Worm (Caenorhabditis elegans): Measurements from ENCODE around the gene msp-79.

msp-79 gene

DNA sequence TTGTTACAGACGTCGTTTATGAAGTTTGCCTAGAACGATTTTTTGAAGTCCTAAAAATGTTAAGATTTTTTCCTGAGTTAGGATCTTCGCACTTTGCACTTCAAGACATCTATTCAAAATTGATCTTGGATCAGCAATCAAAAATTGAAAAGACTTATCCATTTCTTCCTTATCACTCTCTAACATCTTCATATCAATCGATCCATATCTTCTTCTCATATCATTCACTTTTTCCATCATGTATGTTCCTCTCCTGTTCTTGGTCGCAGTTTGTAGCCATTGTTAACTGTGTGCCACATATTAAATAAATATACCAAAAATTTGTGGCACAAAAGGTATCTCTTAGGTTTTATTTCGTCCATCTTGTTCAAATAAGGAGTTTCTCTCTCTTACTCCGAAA is 11.2 kb downstream of the msp-79 start (continued):
- TF ChIP-seq F52B5.7 (tag; optimal IDR thresholded peaks at IDR 0.05), result no peak
- TF ChIP-seq sdz-38 (tag; optimal IDR thresholded peaks at IDR 0.05), result no peak
- TF ChIP-seq madf-3 (GFP tag; IDR thresholded peaks at IDR 0.05), result no peak
- no peak for TF ChIP-seq ceh-79 (tag; optimal IDR thresholded peaks at IDR 0.05)

DNA sequence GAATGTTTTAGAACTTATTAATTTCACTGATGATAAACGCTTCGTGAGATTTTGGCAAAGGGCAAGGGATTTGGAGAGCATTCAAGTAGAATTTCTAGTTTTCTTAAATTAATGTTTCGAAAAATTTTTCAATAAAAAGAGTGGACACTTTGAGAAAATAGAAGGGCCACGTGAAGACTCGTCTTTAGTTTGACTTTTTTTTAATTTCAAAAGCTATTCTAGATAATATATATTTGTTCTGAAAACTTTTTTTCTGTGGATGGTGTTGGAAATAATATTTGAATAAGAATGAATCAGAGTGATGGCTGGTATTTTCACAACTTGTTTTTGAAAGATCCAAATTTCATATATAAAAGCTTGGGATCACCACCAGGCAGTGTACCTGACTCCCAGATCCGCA is 18.6 kb downstream of the msp-79 start, which contains the start of gene C28D4.8:
Gene C28D4.8 (minus strand): TSS at position 101 of the 400 bp plus-strand sequence.
- TF ChIP-seq B0035.1 (tag; optimal IDR thresholded peaks at IDR 0.05) (no peak), die-1 (tag; optimal IDR thresholded peaks at IDR 0.05) (no peak), madf-6 (GFP tag; IDR thresholded peaks at IDR 0.05) (no peak), C17E4.6 (GFP tag; IDR thresholded peaks at IDR 0.05) (no peak), egl-18 (GFP tag; IDR thresholded peaks at IDR 0.05) (no peak), sdz-38 (tag; optimal IDR thresholded peaks at IDR 0.05) (no peak), ceh-79 (tag; optimal IDR thresholded peaks at IDR 0.05) (no peak), mel-28 (tag; optimal IDR thresholded peaks at IDR 0.05; ENCODE audit: borderline replicate concordance) (no peak), ztf-3 (GFP tag; optimal IDR thresholded peaks at IDR 0.05) (no peak), gei-17 (GFP tag; optimal IDR thresholded peaks at IDR 0.05) (no peak), lin-54 (GFP tag; optimal IDR thresholded peaks at IDR 0.05) (no peak), hrde-1 (tag; optimal IDR thresholded peaks at IDR 0.05; ENCODE audit: borderline replicate concordance) (no peak)

DNA sequence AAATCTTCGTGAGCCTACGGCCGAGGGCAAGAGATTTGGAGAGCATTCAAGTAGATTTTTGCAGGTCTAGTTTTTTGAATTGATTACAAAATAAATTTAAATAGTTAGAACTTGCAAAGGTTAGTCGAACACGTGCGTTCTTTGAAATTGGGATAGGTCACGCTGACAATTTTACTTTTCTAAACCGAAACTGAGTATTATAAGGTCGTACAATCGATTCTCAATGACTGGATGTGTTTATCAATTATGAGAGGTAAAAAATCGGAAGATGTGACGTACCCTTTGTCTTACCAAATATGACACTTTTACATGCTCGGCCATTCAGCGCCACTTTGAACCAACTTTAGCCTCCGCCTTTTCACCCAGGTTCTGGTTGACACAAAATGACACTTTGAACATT is 20.2 kb downstream of the msp-79 start, which contains the start of gene C28D4.5:
Gene C28D4.5 (minus strand): TSS at position 101 of the 400 bp plus-strand sequence.
- TF ChIP-seq sdz-38 (tag; optimal IDR thresholded peaks at IDR 0.05) (no peak), him-1 (tag; optimal IDR thresholded peaks at IDR 0.05) (no peak), snpc-4 (GFP tag; optimal IDR thresholded peaks at IDR 0.05) (no peak), snpc-4 (tag; optimal IDR thresholded peaks at IDR 0.05) (no peak), ztf-3 (GFP tag; optimal IDR thresholded peaks at IDR 0.05) (no peak), nhr-90 (tag; optimal IDR thresholded peaks at IDR 0.05) (no peak), F57C9.4 (tag; optimal IDR thresholded peaks at IDR 0.05) (no peak), akir-1 (GFP tag; optimal IDR thresholded peaks at IDR 0.05) (no peak)

DNA sequence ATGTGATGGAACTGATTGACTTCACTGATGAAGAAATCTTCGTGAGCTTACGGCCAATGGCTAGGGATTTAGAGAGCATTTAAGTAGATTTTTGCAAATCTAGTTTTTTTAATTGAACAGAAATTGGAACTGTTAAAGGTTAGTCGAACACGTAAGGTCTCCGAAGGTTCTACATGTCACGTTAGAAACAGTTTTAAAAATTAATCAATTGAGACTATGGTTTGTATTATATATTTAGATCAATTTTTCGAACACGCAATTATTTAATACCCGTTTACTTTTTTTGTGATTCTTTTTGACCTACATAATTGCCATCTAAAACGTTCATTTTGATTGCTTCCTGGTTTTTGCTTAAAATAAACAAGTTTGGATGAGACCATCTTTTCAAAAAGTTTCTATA is 22.0 kb downstream of the msp-79 start, which contains the start of gene C28D4.4:
Gene C28D4.4 (minus strand): TSS at position 101 of the 400 bp plus-strand sequence.
- no peak for TF ChIP-seq ceh-100 (GFP tag; IDR thresholded peaks at IDR 0.05)
- TF ChIP-seq egl-18 (GFP tag; IDR thresholded peaks at IDR 0.05), result no peak
- TF ChIP-seq tbx-9 (tag; optimal IDR thresholded peaks at IDR 0.05; ENCODE audit: borderline replicate concordance), result no peak
- no peak for TF ChIP-seq atf-7 (tag; optimal IDR thresholded peaks at IDR 0.05)
- no peak for TF ChIP-seq F55B11.4 (tag; optimal IDR thresholded peaks at IDR 0.05; ENCODE audit: borderline replicate concordance, insufficient read depth)
- TF ChIP-seq efl-1 (GFP tag; optimal IDR thresholded peaks at IDR 0.05), result no peak
- no peak for TF ChIP-seq repo-1 (tag; optimal IDR thresholded peaks at IDR 0.05)

DNA sequence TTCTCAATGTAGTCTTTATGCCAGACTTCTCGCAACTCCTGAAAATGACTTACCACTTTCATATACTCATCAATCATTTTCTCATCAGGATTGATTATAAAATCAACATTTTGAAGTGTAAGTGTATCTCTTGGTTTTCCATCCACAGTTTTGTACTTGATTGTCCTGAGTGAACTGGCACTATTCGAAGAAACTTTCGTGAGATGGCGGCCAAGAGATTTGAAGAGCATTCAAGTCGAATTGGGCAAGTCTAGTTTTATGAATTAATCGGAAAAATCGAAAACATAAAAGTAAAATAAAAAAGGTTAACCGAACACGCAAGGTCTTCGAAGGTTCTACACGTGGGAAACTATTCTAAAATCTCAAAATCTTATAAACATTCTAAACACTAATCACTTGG is 24.1 kb downstream of the msp-79 start, which contains the start of gene C28D4.7:
Gene C28D4.7 (minus strand): TSS at position 265 of the 400 bp plus-strand sequence.
- TF ChIP-seq F39B2.1 (GFP tag; IDR thresholded peaks at IDR 0.05) (no peak), sea-2 (GFP tag; IDR thresholded peaks at IDR 0.05) (no peak), F49E8.2 (tag; optimal IDR thresholded peaks at IDR 0.05; ENCODE audit: insufficient read depth) (no peak), die-1 (tag; optimal IDR thresholded peaks at IDR 0.05) (no peak), K12H6.12 (tag; optimal IDR thresholded peaks at IDR 0.05) (no peak), repo-1 (tag; optimal IDR thresholded peaks at IDR 0.05) (no peak), ceh-100 (GFP tag; IDR thresholded peaks at IDR 0.05) (no peak), C17E4.6 (GFP tag; IDR thresholded peaks at IDR 0.05) (no peak), mel-28 (tag; optimal IDR thresholded peaks at IDR 0.05; ENCODE audit: borderline replicate concordance) (no peak), nhr-80 (tag; optimal IDR thresholded peaks at IDR 0.05) (no peak), hmg-1.2 (GFP tag; IDR thresholded peaks at IDR 0.05) (no peak), F23B12.7 (tag; optimal IDR thresholded peaks at IDR 0.05; ENCODE audit: insufficient read depth) (no peak), unc-62 (GFP tag; optimal IDR thresholded peaks at IDR 0.05) (no peak)

Measured in whole organism, young adult.